Worm (Caenorhabditis elegans) whole organism, L4/young adult: ENCODE results near the gene aak-2.

ENCODE experiments used
- W03F9.2 ChIP-seq: fragments of 150-350 bp; optimal IDR thresholded peaks from 2 replicates; lab custom pipeline; 2014; ENCODE audit warnings: missing biosample characterization, missing genetic modification characterization
- him-1 ChIP-seq: sonication (generic microtip); optimal IDR thresholded peaks from 2 replicates; lab custom pipeline; 2016; ENCODE audit warnings: missing genotype, missing genetic modification reagents, missing genetic modification characterization, missing compliant biosample characterization

DNA sequence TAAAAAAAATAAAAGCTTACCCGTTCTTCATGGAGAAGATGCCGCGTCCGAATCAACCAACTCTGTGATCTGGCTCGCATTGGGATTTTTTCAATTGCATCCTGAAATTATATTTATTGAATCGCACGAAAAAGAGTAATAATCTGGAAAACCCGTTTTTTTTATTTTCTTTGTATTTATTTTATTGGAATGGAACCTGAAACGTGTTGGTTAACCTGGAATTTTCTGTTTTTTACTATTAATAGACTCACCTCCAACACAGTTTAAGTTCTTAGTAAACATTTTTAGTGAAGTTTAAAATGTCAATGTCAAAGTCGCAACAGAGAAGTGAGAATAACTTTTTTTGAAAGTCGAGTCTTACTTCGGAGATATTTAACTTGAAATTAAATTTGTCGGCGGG lies 22.4 kb downstream of the aak-2 start:
- TF ChIP-seq him-1 (tag; lab: Kevin White, UChicago) (no peak), W03F9.2 (tag; lab: Kevin White, UChicago) (no peak)
